Worm (Caenorhabditis elegans): Measurements from ENCODE around the gene F32G8.2.

Gene F32G8.2

ce11 chrV:10536808-10537207 lies 13.0 kb upstream of the F32G8.2 start (continued):
- TF ChIP-seq php-3 (GFP tag; IDR thresholded peaks at IDR 0.05): peak; percentile 33; the same call in 1 of the 2 replicates
- no peak for TF ChIP-seq ceh-62 (tag; optimal IDR thresholded peaks at IDR 0.05)
- TF ChIP-seq hif-1 (tag; optimal IDR thresholded peaks at IDR 0.05): peak; percentile 47 to 81
- TF ChIP-seq ceh-28 (tag; optimal IDR thresholded peaks at IDR 0.05): peak; percentile 44
- peak; percentile 75 for TF ChIP-seq ctbp-1 (GFP tag; IDR thresholded peaks at IDR 0.05)
- no peak for TF ChIP-seq ceh-82 (tag; optimal IDR thresholded peaks at IDR 0.05)
- peak; percentile 55 for TF ChIP-seq nhr-6 (tag; optimal IDR thresholded peaks at IDR 0.05)
- TF ChIP-seq duxl-1 (tag; optimal IDR thresholded peaks at IDR 0.05; ENCODE audit: poor library complexity): peak; percentile 82
- peak; percentile 96 for TF ChIP-seq aha-1 (tag)
- TF ChIP-seq tag-97 (GFP tag; IDR thresholded peaks at IDR 0.05): no peak
- TF ChIP-seq spr-1 (tag; optimal IDR thresholded peaks at IDR 0.05): peak; percentile 59
- TF ChIP-seq jun-1 (tag; optimal IDR thresholded peaks at IDR 0.05): peak; percentile 17
- TF ChIP-seq nhr-10 (tag; optimal IDR thresholded peaks at IDR 0.05): no peak
- TF ChIP-seq nhr-41 (GFP tag; IDR thresholded peaks at IDR 0.05): no peak
- peak; percentile 92 for TF ChIP-seq dve-1 (tag; optimal IDR thresholded peaks at IDR 0.05; ENCODE audit: insufficient read depth)
- peak; percentile 91 for TF ChIP-seq mes-2 (tag; optimal IDR thresholded peaks at IDR 0.05; ENCODE audit: poor library complexity, severe bottlenecking)
- peak; percentile 90 for TF ChIP-seq lin-13 (GFP tag; optimal IDR thresholded peaks at IDR 0.05)
- no peak for TF ChIP-seq ZK337.2 (GFP tag; IDR thresholded peaks at IDR 0.05)
- no peak for TF ChIP-seq ces-1 (GFP tag; optimal IDR thresholded peaks at IDR 0.05)
- peak; percentile 90 for TF ChIP-seq nhr-28 (tag; optimal IDR thresholded peaks at IDR 0.05)
- no peak for TF ChIP-seq R02D3.7 (tag; optimal IDR thresholded peaks at IDR 0.05)
- no peak for TF ChIP-seq zfp-3 (GFP tag; conservative IDR thresholded peaks at IDR 0.05)
- 0 out of 2 replicates have a peak, but pooled peaks have one; percentile 29 for TF ChIP-seq lin-1 (GFP tag; IDR thresholded peaks at IDR 0.05)
- TF ChIP-seq lim-7 (GFP tag; IDR thresholded peaks at IDR 0.05): no peak
- peak; percentile 96 for TF ChIP-seq dpl-1 (GFP tag; optimal IDR thresholded peaks at IDR 0.05)
- TF ChIP-seq Y48G9A.11 (GFP tag; IDR thresholded peaks at IDR 0.05): no peak
- TF ChIP-seq mxl-2 (GFP tag; conservative IDR thresholded peaks at IDR 0.05): no peak
- TF ChIP-seq zfp-2 (tag; optimal IDR thresholded peaks at IDR 0.05): peak; percentile 6
- TF ChIP-seq daf-19 (GFP tag; conservative IDR thresholded peaks at IDR 0.05): peak; percentile 86
- TF ChIP-seq zag-1 (tag; optimal IDR thresholded peaks at IDR 0.05): no peak
- TF ChIP-seq dmd-9 (GFP tag; IDR thresholded peaks at IDR 0.05): 0 out of 2 replicates have a peak, but pooled peaks have one; percentile 35
- TF ChIP-seq zip-2 (tag; optimal IDR thresholded peaks at IDR 0.05): no peak
- TF ChIP-seq nhr-77 (tag; optimal IDR thresholded peaks at IDR 0.05): peak; percentile 77
- TF ChIP-seq lsy-2 (tag; optimal IDR thresholded peaks at IDR 0.05): peak; percentile 75 to 93
- TF ChIP-seq F49E8.2 (tag; optimal IDR thresholded peaks at IDR 0.05; ENCODE audit: borderline replicate concordance): no peak
- no peak for TF ChIP-seq Y5F2A.4 (GFP tag; optimal IDR thresholded peaks at IDR 0.05)
- TF ChIP-seq nhr-25 (tag; optimal IDR thresholded peaks at IDR 0.05; ENCODE audit: borderline replicate concordance, insufficient read depth): peak; percentile 12
- peak; percentile 63; the same call in 1 of the 2 replicates for TF ChIP-seq pha-4 (GFP tag; IDR thresholded peaks at IDR 0.05)
- peak; percentile 92 for TF ChIP-seq pha-4 (tag; optimal IDR thresholded peaks at IDR 0.05)
- TF ChIP-seq spr-3 (GFP tag; optimal IDR thresholded peaks at IDR 0.05): peak; percentile 62
- peak; percentile 94 for TF ChIP-seq mxl-3 (GFP tag; optimal IDR thresholded peaks at IDR 0.05)
- TF ChIP-seq lin-38 (GFP tag; IDR thresholded peaks at IDR 0.05): no peak; the same call in 1 of the 2 replicates
- TF ChIP-seq T26A8.4 (GFP tag; IDR thresholded peaks at IDR 0.05): peak; percentile 89
- TF ChIP-seq madf-9 (GFP tag; conservative IDR thresholded peaks at IDR 0.05): no peak; the same call in 1 of the 2 replicates
- peak; percentile 37; the same call in 1 of the 2 replicates for TF ChIP-seq vab-7 (GFP tag; IDR thresholded peaks at IDR 0.05)
- 0 out of 2 replicates have a peak, but pooled peaks have one; percentile 55 for TF ChIP-seq lin-29 (GFP tag; IDR thresholded peaks at IDR 0.05)
- TF ChIP-seq attf-4 (tag; optimal IDR thresholded peaks at IDR 0.05): no peak
- peak; percentile 93 for TF ChIP-seq rbr-2 (tag; optimal IDR thresholded peaks at IDR 0.05)
- no peak for TF ChIP-seq nhr-111 (GFP tag; optimal IDR thresholded peaks at IDR 0.05)
- peak; percentile 8 for TF ChIP-seq lin-15B (tag; optimal IDR thresholded peaks at IDR 0.05)
- no peak for TF ChIP-seq egl-27 (tag; optimal IDR thresholded peaks at IDR 0.05)
